Fruit fly (Drosophila melanogaster) S2 (cell line): ENCODE data around the gene TotC.

Experiments used
- CG8478 ChIP-seq: fragments of >200 bp; optimal IDR thresholded peaks from 2 replicates; lab custom pipeline; 2018
- CTCF ChIP-seq, 2 experiments: fragments of >200 bp; optimal IDR thresholded peaks; 2 replicates each; lab custom pipeline; 2018

- TF ChIP-seq CTCF (optimal IDR thresholded peaks at IDR 0.05; lab: Kevin White, UChicago) (no peak), CG8478 (lab: Kevin White, UChicago) (no peak)
These were observed 27.3 kb upstream of the TotC start for dm6 chr3R:20845493-20845892.
